Worm (Caenorhabditis elegans) whole organism, L1 larva: Measurements from ENCODE around the gene twk-12.

Experiments used
- C34B4.2 ChIP-seq: sonication (generic microtip); optimal IDR thresholded peaks from 2 replicates; lab custom pipeline; 2017; ENCODE audit warnings: mild to moderate bottlenecking, missing genetic modification characterization, missing compliant biosample characterization
- F16B12.6 ChIP-seq: fragments of 150-350 bp; optimal IDR thresholded peaks from 2 replicates; lab custom pipeline; 2014; ENCODE audit warnings: missing biosample characterization, missing genetic modification characterization
- Y116A8C.19 ChIP-seq: sonication (generic microtip); optimal IDR thresholded peaks from 2 replicates; lab custom pipeline; 2016; ENCODE audit warnings: missing compliant biosample characterization, missing genetic modification characterization, borderline replicate concordance
- alr-1 ChIP-seq: fragments of 200-800 bp; sonication (Bioruptor generic); optimal IDR thresholded peaks from 2 replicates; lab custom pipeline; 2018; ENCODE audit warnings: borderline replicate concordance, mild to moderate bottlenecking, missing genetic modification characterization, missing compliant biosample characterization
- blmp-1 ChIP-seq: fragments of 150-350 bp; optimal IDR thresholded peaks from 2 replicates; lab custom pipeline; 2014; ENCODE audit warnings: missing biosample characterization, missing genetic modification characterization
- ceh-8 ChIP-seq: fragments of 200-800 bp; sonication (Bioruptor generic); optimal IDR thresholded peaks from 2 replicates; lab custom pipeline; 2018; ENCODE audit warnings: mild to moderate bottlenecking, missing genetic modification characterization, moderate library complexity, missing compliant biosample characterization
- ceh-82 ChIP-seq, 3 experiments: fragments of 150-350 bp in 1 of 3; sonication (generic microtip) in 2 of 3; optimal IDR thresholded peaks; 2 replicates each; lab custom pipeline; 2014 to 2017; ENCODE audit warnings: missing biosample characterization in 3 of 3, missing genetic modification characterization in 3 of 3
- ces-1 ChIP-seq: fragments of 150-350 bp; optimal IDR thresholded peaks from 2 replicates; lab custom pipeline; 2014; ENCODE audit warnings: missing biosample characterization, missing genetic modification reagents, missing genetic modification characterization
- dpl-1 ChIP-seq, 3 experiments: fragments of 150-350 bp in 2 of 3; sonication (generic microtip) in 1 of 3; optimal IDR thresholded peaks; 2 replicates each; lab custom pipeline; 2014 to 2017; ENCODE audit warnings: missing biosample characterization in 3 of 3, missing genetic modification characterization in 3 of 3, missing genetic modification reagents in 3 of 3
- dsc-1 ChIP-seq: sonication (generic microtip); optimal IDR thresholded peaks from 2 replicates; lab custom pipeline; 2016; ENCODE audit warnings: mild to moderate bottlenecking, missing genetic modification characterization, missing compliant biosample characterization
- efl-1 ChIP-seq, 4 experiments: fragments of 150-350 bp; optimal IDR thresholded peaks in 3 of 4; peaks in 1 of 4; 1 replicate in 1 of 4; 2 replicates in 3 of 4; lab custom pipeline; 2014; ENCODE audit warnings: missing biosample characterization in 2 of 4, missing genetic modification characterization in 2 of 4, missing genetic modification reagents in 2 of 4
- egl-27 ChIP-seq, 2 experiments: fragments of 150-350 bp in 1 of 2; sonication (generic microtip); optimal IDR thresholded peaks; 3 replicates each; lab custom pipeline; 2017 to 2018; ENCODE audit warnings: missing biosample characterization in 2 of 2, missing genetic modification characterization in 2 of 2, missing genetic modification reagents in 2 of 2
- elt-2 ChIP-seq: sonication (generic microtip); optimal IDR thresholded peaks from 2 replicates; lab custom pipeline; 2016; ENCODE audit warnings: missing genetic modification characterization, mild to moderate bottlenecking, inconsistent platforms, missing compliant biosample characterization, missing genetic modification reagents
- elt-3 ChIP-seq, 6 experiments: fragments of 150-350 bp in 1 of 6; sonication (generic microtip); optimal IDR thresholded peaks; 2 replicates each; lab custom pipeline; 2017 to 2018; ENCODE audit warnings: missing biosample characterization in 6 of 6, missing genetic modification characterization in 6 of 6, inconsistent platforms in 1 of 6
- fkh-8 ChIP-seq: sonication (generic microtip); optimal IDR thresholded peaks from 2 replicates; lab custom pipeline; 2016; ENCODE audit warnings: mild to moderate bottlenecking, missing genetic modification characterization, missing compliant biosample characterization
- grh-1 ChIP-seq: fragments of 200-800 bp; sonication (Bioruptor generic); IDR thresholded peaks from 2 replicates; pipeline ENCODE4 v1.3.6; 2022; ENCODE audit warnings: missing genetic modification reagents, missing genetic modification characterization, missing compliant biosample characterization
- hlh-17 ChIP-seq: fragments of 200-800 bp; sonication (Bioruptor generic); optimal IDR thresholded peaks from 2 replicates; lab custom pipeline; 2018; ENCODE audit warnings: missing genetic modification characterization, mild to moderate bottlenecking, missing compliant biosample characterization, moderate library complexity, borderline replicate concordance
- hlh-4 ChIP-seq: sonication (generic microtip); optimal IDR thresholded peaks from 2 replicates; lab custom pipeline; 2016; ENCODE audit warnings: mild to moderate bottlenecking, missing genetic modification characterization, missing compliant biosample characterization
- irx-1 ChIP-seq: sonication (generic microtip); optimal IDR thresholded peaks from 2 replicates; lab custom pipeline; 2016; ENCODE audit warnings: missing genetic modification characterization, missing compliant biosample characterization
- jun-1 ChIP-seq: fragments of 150-350 bp; optimal IDR thresholded peaks from 2 replicates; lab custom pipeline; 2014; ENCODE audit warnings: missing biosample characterization, missing genetic modification reagents, missing genetic modification characterization
- lin-13 ChIP-seq: fragments of 150-350 bp; optimal IDR thresholded peaks from 2 replicates; lab custom pipeline; 2014; ENCODE audit warnings: missing biosample characterization, missing genetic modification reagents, missing genetic modification characterization
- lin-14 ChIP-seq: fragments of 200-800 bp; sonication (Bioruptor generic); optimal IDR thresholded peaks from 2 replicates; lab custom pipeline; 2018; ENCODE audit warnings: mild to moderate bottlenecking, missing genetic modification characterization, moderate library complexity, missing compliant biosample characterization
- lin-35 ChIP-seq, 2 experiments: fragments of 150-350 bp; optimal IDR thresholded peaks; 2 replicates each; lab custom pipeline; 2014; ENCODE audit warnings: missing biosample characterization in 2 of 2, missing genetic modification characterization in 2 of 2, missing genetic modification reagents in 2 of 2
- lir-3 ChIP-seq: sonication (generic microtip); optimal IDR thresholded peaks from 2 replicates; lab custom pipeline; 2016; ENCODE audit warnings: mild to moderate bottlenecking, missing genetic modification characterization, moderate library complexity, missing compliant biosample characterization; ENCODE audit not compliant: poor library complexity
- lsy-2 ChIP-seq, 2 experiments: fragments of 150-350 bp; optimal IDR thresholded peaks; 2 replicates each; lab custom pipeline; 2014; ENCODE audit warnings: missing biosample characterization in 2 of 2, missing genetic modification characterization in 2 of 2
- nhr-11 ChIP-seq: fragments of 150-350 bp; optimal IDR thresholded peaks from 2 replicates; lab custom pipeline; 2014; ENCODE audit warnings: missing biosample characterization, missing genetic modification characterization
- nhr-19 ChIP-seq: fragments of 200-800 bp; sonication (Bioruptor generic); conservative IDR thresholded peaks from 2 replicates; pipeline ENCODE4 v1.3.6; 2022; ENCODE audit warnings: missing genetic modification characterization, missing compliant biosample characterization
- nhr-237 ChIP-seq: fragments of 150-350 bp; optimal IDR thresholded peaks from 2 replicates; lab custom pipeline; 2014; ENCODE audit warnings: missing biosample characterization, missing genetic modification characterization
- nhr-28 ChIP-seq: fragments of 150-350 bp; optimal IDR thresholded peaks from 2 replicates; lab custom pipeline; 2014; ENCODE audit warnings: missing biosample characterization, missing genetic modification characterization
- nhr-47 ChIP-seq: sonication (generic microtip); optimal IDR thresholded peaks from 2 replicates; lab custom pipeline; 2016; ENCODE audit warnings: mild to moderate bottlenecking, missing genetic modification characterization, moderate library complexity, missing compliant biosample characterization
- nhr-71 ChIP-seq: sonication (generic microtip); optimal IDR thresholded peaks from 2 replicates; lab custom pipeline; 2016; ENCODE audit warnings: mild to moderate bottlenecking, missing genetic modification characterization, moderate library complexity, missing compliant biosample characterization
- nhr-76 ChIP-seq: sonication (generic microtip); optimal IDR thresholded peaks from 2 replicates; lab custom pipeline; 2017; ENCODE audit warnings: missing biosample characterization, missing genetic modification characterization
- nhr-77 ChIP-seq: fragments of 150-350 bp; optimal IDR thresholded peaks from 2 replicates; lab custom pipeline; 2014; ENCODE audit warnings: missing biosample characterization, missing genetic modification characterization
- nhr-84 ChIP-seq: sonication (generic microtip); optimal IDR thresholded peaks from 2 replicates; lab custom pipeline; 2017; ENCODE audit warnings: missing biosample characterization, missing genetic modification characterization
- nhr-85 ChIP-seq: sonication (generic microtip); peaks from one replicate; lab custom pipeline; 2016; ENCODE audit warnings: missing genetic modification characterization, inconsistent platforms, missing compliant biosample characterization
- nhr-90 ChIP-seq: sonication (generic microtip); optimal IDR thresholded peaks from 2 replicates; lab custom pipeline; 2016; ENCODE audit warnings: mild to moderate bottlenecking, missing genetic modification characterization, missing compliant biosample characterization; ENCODE audit not compliant: poor library complexity
- pax-3 ChIP-seq: fragments of 200-800 bp; sonication (Bioruptor generic); optimal IDR thresholded peaks from 2 replicates; lab custom pipeline; 2018; ENCODE audit warnings: mild to moderate bottlenecking, missing genetic modification characterization, moderate library complexity, missing compliant biosample characterization
- snu-23 ChIP-seq: sonication (generic microtip); optimal IDR thresholded peaks from 2 replicates; lab custom pipeline; 2016; ENCODE audit warnings: missing genetic modification characterization, missing compliant biosample characterization
- sox-4 ChIP-seq: sonication (generic microtip); optimal IDR thresholded peaks from 2 replicates; lab custom pipeline; 2016; ENCODE audit warnings: missing genetic modification characterization, missing compliant biosample characterization
- swsn-7 ChIP-seq: sonication (generic microtip); optimal IDR thresholded peaks from 2 replicates; lab custom pipeline; 2016; ENCODE audit warnings: missing genetic modification characterization, missing compliant biosample characterization
- unc-30 ChIP-seq: sonication (generic microtip); optimal IDR thresholded peaks from 2 replicates; lab custom pipeline; 2017; ENCODE audit warnings: missing biosample characterization, missing genetic modification characterization
- unc-86 ChIP-seq: sonication (generic microtip); optimal IDR thresholded peaks from 2 replicates; lab custom pipeline; 2016; ENCODE audit warnings: missing genetic modification characterization, missing compliant biosample characterization
- zip-4 ChIP-seq: fragments of 200-800 bp; sonication (Bioruptor generic); optimal IDR thresholded peaks from 2 replicates; lab custom pipeline; 2018; ENCODE audit warnings: mild to moderate bottlenecking, missing genetic modification characterization, moderate library complexity, missing compliant biosample characterization
- ztf-11 ChIP-seq, 2 experiments: sonication (generic microtip); optimal IDR thresholded peaks; 2 replicates each; lab custom pipeline; 2016 to 2017; ENCODE audit warnings: missing genetic modification characterization in 2 of 2, missing biosample characterization in 1 of 2, missing compliant biosample characterization in 1 of 2

The twk-12 gene

ce11 chrV:10702249-10702648 lies 34.9 kb downstream of the twk-12 start, which contains the start of gene pph-1:
pph-1 (plus strand) TSS chrV:10702549.
- TF ChIP-seq hlh-4 (tag; lab: Kevin White, UChicago), result no peak
- TF ChIP-seq ces-1 (GFP tag; lab: Kevin White, UChicago), result no peak
- TF ChIP-seq blmp-1 (tag; lab: Kevin White, UChicago), result peak; percentile 44
- TF ChIP-seq dpl-1 (GFP tag; optimal IDR thresholded peaks at IDR 0.05; lab: Kevin White, UChicago), result no peak
- peak; percentile 28 for TF ChIP-seq lin-14 (GFP tag; lab: Kevin White, UChicago)
- TF ChIP-seq unc-30, result no peak

ce11 chrV:10702910-10703309 lies 35.5 kb downstream of the twk-12 start:
- TF ChIP-seq swsn-7 (tag; lab: Kevin White, UChicago) (no peak), lin-14 (GFP tag; lab: Kevin White, UChicago) (peak; percentile 18), blmp-1 (tag; lab: Kevin White, UChicago) (peak; percentile 91), nhr-85 (tag; lab: Kevin White, UChicago) (peak; percentile 60)

ce11 chrV:10708346-10708745 lies 41.0 kb downstream of the twk-12 start:
- TF ChIP-seq lin-14 (GFP tag; lab: Kevin White, UChicago) (peak; percentile 26), lin-13 (GFP tag; lab: Kevin White, UChicago) (no peak), dsc-1 (tag; lab: Kevin White, UChicago) (peak; percentile 66), C34B4.2 (tag; lab: Kevin White, UChicago) (no peak), nhr-237 (tag; lab: Kevin White, UChicago) (no peak), lir-3 (tag; lab: Kevin White, UChicago) (no peak), swsn-7 (tag; lab: Kevin White, UChicago) (no peak), grh-1 (GFP tag; lab: Robert Waterston, UW) (no peak), fkh-8 (tag; lab: Kevin White, UChicago) (peak; percentile 72), jun-1 (tag; lab: Kevin White, UChicago) (no peak), sox-4 (tag; lab: Kevin White, UChicago) (no peak), ztf-11 (tag; optimal IDR thresholded peaks at IDR 0.05; lab: Kevin White, UChicago) (no peak), ceh-82 (tag; optimal IDR thresholded peaks at IDR 0.05; lab: Kevin White, UChicago) (no peak), efl-1 (optimal IDR thresholded peaks at IDR 0.05; lab: Kevin White, UChicago) (no peak), efl-1 (GFP tag; optimal IDR thresholded peaks at IDR 0.05 in 1 of 2; lab: Kevin White, UChicago) (no peak), hlh-17 (GFP tag; lab: Kevin White, UChicago) (no peak), ceh-8 (GFP tag; lab: Kevin White, UChicago) (no peak), nhr-47 (tag; lab: Kevin White, UChicago) (peak; percentile 22), unc-86 (tag; lab: Kevin White, UChicago) (peak; percentile 11), nhr-77 (tag; lab: Kevin White, UChicago) (no peak), alr-1 (tag; lab: Kevin White, UChicago) (no peak), nhr-71 (tag; lab: Kevin White, UChicago) (peak; percentile 46), dpl-1 (GFP tag; optimal IDR thresholded peaks at IDR 0.05; lab: Kevin White, UChicago) (no peak), F16B12.6 (tag; lab: Kevin White, UChicago) (no peak), lin-35 (GFP tag; optimal IDR thresholded peaks at IDR 0.05; lab: Kevin White, UChicago) (no peak), nhr-84 (tag; lab: Kevin White, UChicago) (no peak), egl-27 (tag; optimal IDR thresholded peaks at IDR 0.05; lab: Kevin White, UChicago) (no peak), pax-3 (tag; lab: Kevin White, UChicago) (peak; percentile 49), elt-3 (tag; optimal IDR thresholded peaks at IDR 0.05; lab: Kevin White, UChicago) (no peak), lsy-2 (tag; optimal IDR thresholded peaks at IDR 0.05; lab: Kevin White, UChicago) (no peak)
- TF ChIP-seq, all 84 proteins: peak for 7

- no peak for TF ChIP-seq unc-30
- TF ChIP-seq fkh-8 (tag; lab: Kevin White, UChicago), result no peak
- no peak for TF ChIP-seq nhr-19 (GFP tag; lab: Robert Waterston, UW)
- TF ChIP-seq elt-3 (tag; optimal IDR thresholded peaks at IDR 0.05; lab: Kevin White, UChicago), result no peak
- TF ChIP-seq irx-1 (tag; lab: Kevin White, UChicago), result no peak
- TF ChIP-seq nhr-85 (tag; lab: Kevin White, UChicago), result peak; percentile 45
- no peak for TF ChIP-seq nhr-11 (tag; lab: Kevin White, UChicago)
- TF ChIP-seq efl-1 (optimal IDR thresholded peaks at IDR 0.05; lab: Kevin White, UChicago), result no peak
- TF ChIP-seq efl-1 (GFP tag; optimal IDR thresholded peaks at IDR 0.05 in 1 of 2; lab: Kevin White, UChicago), result peak in 1 of 2 experiments; percentile 4
- no peak for TF ChIP-seq nhr-76 (tag; lab: Kevin White, UChicago)
- TF ChIP-seq zip-4 (GFP tag; lab: Kevin White, UChicago), result no peak
- TF ChIP-seq F16B12.6 (tag; lab: Kevin White, UChicago), result no peak
- TF ChIP-seq ztf-11 (tag; optimal IDR thresholded peaks at IDR 0.05; lab: Kevin White, UChicago), result no peak
- TF ChIP-seq Y116A8C.19 (tag; lab: Kevin White, UChicago), result no peak
- TF ChIP-seq elt-2, result no peak
- no peak for TF ChIP-seq snu-23
- no peak for TF ChIP-seq nhr-90 (tag; lab: Kevin White, UChicago)
- TF ChIP-seq nhr-28 (tag; lab: Kevin White, UChicago), result peak; percentile 4
Measured at ce11 chrV:10709385-10709784, 42.0 kb downstream of the twk-12 start.
